Worm (Caenorhabditis elegans) whole organism, L3 larva: Measurements from ENCODE around the gene snr-4.

ENCODE experiments used
- R02D3.7 ChIP-seq: fragments of 150-350 bp; optimal IDR thresholded peaks from 2 replicates; lab custom pipeline; 2014; ENCODE audit warnings: missing biosample characterization, missing genetic modification characterization
- ZK546.5 ChIP-seq: sonication (generic microtip); optimal IDR thresholded peaks from 2 replicates; lab custom pipeline; 2017; ENCODE audit warnings: missing biosample characterization, missing genetic modification characterization
- aly-2 ChIP-seq: fragments of 150-350 bp; optimal IDR thresholded peaks from 2 replicates; lab custom pipeline; 2014; ENCODE audit warnings: missing biosample characterization, missing genetic modification characterization
- ceh-16 ChIP-seq: sonication (generic microtip); optimal IDR thresholded peaks from 2 replicates; lab custom pipeline; 2017; ENCODE audit warnings: missing biosample characterization, missing genetic modification characterization
- ceh-82 ChIP-seq: fragments of 150-350 bp; optimal IDR thresholded peaks from 2 replicates; lab custom pipeline; 2014; ENCODE audit warnings: missing biosample characterization, missing genetic modification characterization
- ceh-9 ChIP-seq: sonication (generic microtip); optimal IDR thresholded peaks from 2 replicates; lab custom pipeline; 2018; ENCODE audit warnings: missing biosample characterization, missing genetic modification characterization
- daf-12 ChIP-seq: fragments of 150-350 bp; optimal IDR thresholded peaks from 2 replicates; lab custom pipeline; 2014; ENCODE audit warnings: missing biosample characterization, missing genetic modification reagents, missing genetic modification characterization
- egl-27 ChIP-seq: sonication (generic microtip); optimal IDR thresholded peaks from 4 replicates; lab custom pipeline; 2017; ENCODE audit warnings: missing biosample characterization, missing genetic modification reagents, missing genetic modification characterization
- egl-5 ChIP-seq: fragments of 150-350 bp; optimal IDR thresholded peaks from 2 replicates; lab custom pipeline; 2017; ENCODE audit warnings: missing biosample characterization, missing genetic modification reagents, missing genetic modification characterization, inconsistent platforms
- elt-1 ChIP-seq: fragments of 150-350 bp; optimal IDR thresholded peaks from 2 replicates; lab custom pipeline; 2014; ENCODE audit warnings: missing biosample characterization, missing genetic modification characterization
- elt-2 ChIP-seq: sonication (generic microtip); optimal IDR thresholded peaks from 2 replicates; lab custom pipeline; 2016; ENCODE audit warnings: missing genetic modification reagents, mild to moderate bottlenecking, missing genetic modification characterization, missing compliant biosample characterization
- eor-1 ChIP-seq, 2 experiments: fragments of 150-350 bp; optimal IDR thresholded peaks; 2 replicates each; lab custom pipeline; 2014 to 2018; ENCODE audit warnings: missing biosample characterization in 2 of 2, missing genetic modification characterization in 2 of 2
- fkh-10 ChIP-seq: sonication (generic microtip); optimal IDR thresholded peaks from 2 replicates; lab custom pipeline; 2017; ENCODE audit warnings: missing biosample characterization, missing genetic modification reagents, missing genetic modification characterization
- fkh-2 ChIP-seq: fragments of 150-350 bp; optimal IDR thresholded peaks from 2 replicates; lab custom pipeline; 2014; ENCODE audit warnings: missing biosample characterization, missing genetic modification reagents, missing genetic modification characterization
- fos-1 ChIP-seq: fragments of 150-350 bp; optimal IDR thresholded peaks from 2 replicates; lab custom pipeline; 2014; ENCODE audit warnings: missing biosample characterization, missing genetic modification characterization
- hmg-11 ChIP-seq: sonication (generic microtip); optimal IDR thresholded peaks from 2 replicates; lab custom pipeline; 2016; ENCODE audit warnings: missing genetic modification characterization, missing compliant biosample characterization
- jun-1 ChIP-seq: fragments of 150-350 bp; optimal IDR thresholded peaks from 2 replicates; lab custom pipeline; 2014; ENCODE audit warnings: missing biosample characterization, missing genetic modification reagents, missing genetic modification characterization
- lsy-12 ChIP-seq: sonication (generic microtip); optimal IDR thresholded peaks from 2 replicates; lab custom pipeline; 2016; ENCODE audit warnings: mild to moderate bottlenecking, missing genetic modification characterization, missing compliant biosample characterization
- mdl-1 ChIP-seq: fragments of 150-350 bp; optimal IDR thresholded peaks from 2 replicates; lab custom pipeline; 2014; ENCODE audit warnings: missing biosample characterization, missing genetic modification characterization
- nhr-11 ChIP-seq: fragments of 150-350 bp; optimal IDR thresholded peaks from 2 replicates; lab custom pipeline; 2014; ENCODE audit warnings: missing biosample characterization, missing genetic modification characterization
- nhr-12 ChIP-seq: fragments of 150-350 bp; optimal IDR thresholded peaks from 2 replicates; lab custom pipeline; 2014; ENCODE audit warnings: missing biosample characterization, missing genetic modification characterization
- nhr-23 ChIP-seq: fragments of 150-350 bp; optimal IDR thresholded peaks from 2 replicates; lab custom pipeline; 2014; ENCODE audit warnings: missing biosample characterization, missing genetic modification reagents, missing genetic modification characterization
- nhr-237 ChIP-seq: fragments of 150-350 bp; optimal IDR thresholded peaks from 2 replicates; lab custom pipeline; 2014; ENCODE audit warnings: missing biosample characterization, missing genetic modification characterization
- nhr-25 ChIP-seq: sonication (generic microtip); optimal IDR thresholded peaks from 2 replicates; lab custom pipeline; 2017; ENCODE audit warnings: missing biosample characterization, missing genetic modification characterization
- nhr-28 ChIP-seq: fragments of 150-350 bp; optimal IDR thresholded peaks from 2 replicates; lab custom pipeline; 2014; ENCODE audit warnings: missing biosample characterization, missing genetic modification characterization
- nhr-43 ChIP-seq: sonication (generic microtip); optimal IDR thresholded peaks from 2 replicates; lab custom pipeline; 2016; ENCODE audit warnings: mild to moderate bottlenecking, missing genetic modification characterization, missing compliant biosample characterization; ENCODE audit not compliant: poor library complexity, severe bottlenecking
- nhr-67 ChIP-seq: fragments of 150-350 bp; optimal IDR thresholded peaks from 2 replicates; lab custom pipeline; 2014; ENCODE audit warnings: missing biosample characterization, missing genetic modification characterization
- nhr-76 ChIP-seq: fragments of 150-350 bp; sonication (generic microtip); optimal IDR thresholded peaks from 5 replicates; lab custom pipeline; 2014; ENCODE audit warnings: missing biosample characterization, missing genetic modification characterization
- nhr-77 ChIP-seq: fragments of 150-350 bp; optimal IDR thresholded peaks from 2 replicates; lab custom pipeline; 2014; ENCODE audit warnings: missing biosample characterization, missing genetic modification characterization
- pha-4 ChIP-seq: fragments of 150-350 bp; optimal IDR thresholded peaks from 2 replicates; lab custom pipeline; 2014; ENCODE audit warnings: missing biosample characterization, missing genetic modification reagents, missing genetic modification characterization
- pqm-1 ChIP-seq: fragments of 150-350 bp; optimal IDR thresholded peaks from 2 replicates; lab custom pipeline; 2017; ENCODE audit warnings: missing biosample characterization, missing genetic modification characterization, inconsistent platforms
- sea-2 ChIP-seq: fragments of 150-350 bp; sonication (generic microtip); optimal IDR thresholded peaks from 4 replicates; lab custom pipeline; 2014; ENCODE audit warnings: missing biosample characterization, missing genetic modification reagents, missing genetic modification characterization
- skn-1 ChIP-seq: fragments of 150-350 bp; optimal IDR thresholded peaks from 2 replicates; lab custom pipeline; 2014; ENCODE audit warnings: missing biosample characterization, missing genetic modification characterization
- snpc-4 ChIP-seq: fragments of 150-350 bp; optimal IDR thresholded peaks from 2 replicates; lab custom pipeline; 2014; ENCODE audit warnings: missing biosample characterization, missing genetic modification characterization
- tbx-2 ChIP-seq: sonication (generic microtip); optimal IDR thresholded peaks from 2 replicates; lab custom pipeline; 2016; ENCODE audit warnings: mild to moderate bottlenecking, missing genetic modification characterization, missing compliant biosample characterization
- unc-39 ChIP-seq: sonication (generic microtip); optimal IDR thresholded peaks from 4 replicates; lab custom pipeline; 2017; ENCODE audit warnings: missing biosample characterization, missing genetic modification characterization
- unc-62 ChIP-seq: fragments of 150-350 bp; sonication (generic microtip); optimal IDR thresholded peaks from 4 replicates; lab custom pipeline; 2014; ENCODE audit warnings: missing biosample characterization, missing genetic modification reagents, missing genetic modification characterization
- zag-1 ChIP-seq: fragments of 150-350 bp; optimal IDR thresholded peaks from 2 replicates; lab custom pipeline; 2014; ENCODE audit warnings: missing biosample characterization, missing genetic modification characterization
- ztf-11 ChIP-seq: fragments of 150-350 bp; optimal IDR thresholded peaks from 2 replicates; lab custom pipeline; 2014; ENCODE audit warnings: missing biosample characterization, missing genetic modification characterization
- ztf-4 ChIP-seq: fragments of 150-350 bp; optimal IDR thresholded peaks from 2 replicates; lab custom pipeline; 2014; ENCODE audit warnings: missing biosample characterization, missing genetic modification characterization

Gene snr-4

DNA sequence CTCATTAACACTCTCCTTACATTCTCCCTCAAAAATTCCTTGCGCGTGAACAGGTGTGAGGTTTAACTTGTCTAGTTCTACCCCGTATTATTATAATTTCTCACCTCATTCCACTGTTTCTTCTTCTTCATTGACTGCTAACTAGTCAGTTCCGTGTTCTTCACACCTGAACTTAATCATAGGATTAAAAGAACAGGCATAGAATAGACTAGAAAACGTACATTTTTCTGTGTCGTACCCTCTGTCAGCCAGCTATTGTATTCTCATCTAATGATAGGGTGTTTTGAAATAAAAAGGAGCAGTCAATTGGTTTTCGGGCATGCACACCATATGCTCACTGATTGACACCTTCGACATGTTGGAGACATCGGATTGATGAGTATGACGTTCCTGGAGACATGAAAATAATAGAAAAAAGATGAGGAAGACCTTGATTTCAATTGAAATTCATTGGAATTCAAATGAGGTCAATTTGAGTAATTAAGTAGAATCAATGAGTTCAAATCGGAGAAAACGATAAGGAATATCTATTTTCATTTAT lies 32.0 kb downstream of the snr-4 start:
- no peak for TF ChIP-seq pqm-1 (tag; lab: Kevin White, UChicago)
- TF ChIP-seq ceh-82 (tag; lab: Kevin White, UChicago): no peak
- no peak for TF ChIP-seq nhr-67 (tag; lab: Kevin White, UChicago)
- TF ChIP-seq elt-1: no peak
- TF ChIP-seq nhr-76 (tag; lab: Kevin White, UChicago): no peak
- no peak for TF ChIP-seq fkh-2 (tag; lab: Kevin White, UChicago)
- TF ChIP-seq nhr-23 (tag; lab: Kevin White, UChicago): no peak
- TF ChIP-seq ceh-16 (tag; lab: Kevin White, UChicago): no peak
- TF ChIP-seq ceh-9: no peak
- TF ChIP-seq unc-62 (GFP tag; lab: Kevin White, UChicago): no peak
- TF ChIP-seq skn-1 (tag; lab: Kevin White, UChicago): no peak
- no peak for TF ChIP-seq eor-1 (tag; optimal IDR thresholded peaks at IDR 0.05; lab: Kevin White, UChicago)
- no peak for TF ChIP-seq ztf-4 (tag; lab: Kevin White, UChicago)
- TF ChIP-seq unc-39 (tag; lab: Kevin White, UChicago): no peak

DNA sequence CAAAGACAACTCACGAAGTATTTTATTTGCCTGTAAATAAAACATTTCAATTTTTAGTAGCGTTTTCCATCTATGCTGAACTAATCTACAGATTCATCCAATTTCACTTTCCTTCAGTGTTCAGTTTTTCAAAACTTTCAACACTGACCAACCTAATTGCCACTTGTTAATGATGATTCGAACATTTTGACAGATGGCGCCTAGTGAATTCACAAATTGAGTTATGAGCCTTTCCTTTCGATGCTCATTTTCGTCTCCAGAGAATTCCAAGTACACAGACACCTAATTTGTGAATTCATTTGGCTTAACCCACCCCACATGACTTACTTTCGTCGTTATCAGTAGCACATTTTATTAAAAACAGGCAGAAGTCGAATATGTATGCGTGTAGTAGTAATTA lies 32.7 kb downstream of the snr-4 start:
- TF ChIP-seq R02D3.7 (no peak), ZK546.5 (tag; lab: Kevin White, UChicago) (no peak), lsy-12 (tag; lab: Kevin White, UChicago) (no peak), egl-27 (tag; lab: Kevin White, UChicago) (no peak), fkh-2 (tag; lab: Kevin White, UChicago) (no peak), elt-2 (tag; lab: Kevin White, UChicago) (no peak), eor-1 (tag; optimal IDR thresholded peaks at IDR 0.05; lab: Kevin White, UChicago) (no peak), pha-4 (tag; lab: Kevin White, UChicago) (no peak), zag-1 (no peak), fkh-10 (GFP tag; lab: Kevin White, UChicago) (no peak), hmg-11 (tag; lab: Kevin White, UChicago) (no peak), mdl-1 (tag; lab: Kevin White, UChicago) (no peak), fos-1 (tag; lab: Kevin White, UChicago) (no peak), sea-2 (no peak), nhr-237 (no peak), ceh-82 (tag; lab: Kevin White, UChicago) (no peak), nhr-28 (no peak), nhr-11 (no peak), pqm-1 (tag; lab: Kevin White, UChicago) (no peak)

- TF ChIP-seq ceh-9 (no peak), nhr-12 (tag; lab: Kevin White, UChicago) (no peak), tbx-2 (tag; lab: Kevin White, UChicago) (no peak), egl-5 (tag; lab: Kevin White, UChicago) (no peak), nhr-25 (tag; lab: Kevin White, UChicago) (no peak), aly-2 (tag; lab: Kevin White, UChicago) (no peak), ceh-82 (tag; lab: Kevin White, UChicago) (no peak), nhr-77 (tag; lab: Kevin White, UChicago) (no peak)
These were observed 34.1 kb downstream of the snr-4 start for ce11 chrV:11945429-11945828.

- no peak for TF ChIP-seq ceh-82 (tag; lab: Kevin White, UChicago)
- no peak for TF ChIP-seq nhr-77 (tag; lab: Kevin White, UChicago)
- no peak for TF ChIP-seq nhr-237
- TF ChIP-seq nhr-43: no peak
- TF ChIP-seq eor-1 (tag; optimal IDR thresholded peaks at IDR 0.05; lab: Kevin White, UChicago): no peak
- TF ChIP-seq ceh-9: no peak
- no peak for TF ChIP-seq ztf-11 (tag; lab: Kevin White, UChicago)
These were observed 35.8 kb downstream of the snr-4 start for ce11 chrV:11943737-11944136.

DNA sequence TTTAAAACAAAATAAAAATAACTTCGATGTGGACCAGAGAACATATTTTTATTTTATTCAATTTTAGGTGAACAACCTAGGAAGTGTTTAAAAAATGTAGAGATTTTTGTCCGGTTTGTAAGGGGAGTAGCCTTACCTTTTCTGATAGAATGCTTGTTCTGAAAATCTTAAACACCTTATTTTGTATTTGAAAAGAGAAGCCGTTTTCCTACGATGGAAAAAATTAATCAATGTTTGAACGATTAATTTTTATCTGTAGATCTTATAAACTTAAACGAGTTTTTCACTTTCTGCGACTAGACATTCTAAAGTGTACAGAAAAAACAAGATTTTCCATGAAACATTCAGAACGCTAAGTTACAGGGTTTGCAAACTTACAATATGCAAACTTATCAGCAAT lies 37.2 kb downstream of the snr-4 start, which contains the start of gene F58H1.6:
Gene F58H1.6, plus strand, starts transcription at position 301 of the 400 bp plus-strand sequence.
- TF ChIP-seq skn-1 (tag; lab: Kevin White, UChicago): no peak
- no peak for TF ChIP-seq ZK546.5 (tag; lab: Kevin White, UChicago)
- TF ChIP-seq mdl-1 (tag; lab: Kevin White, UChicago): no peak
- no peak for TF ChIP-seq daf-12 (tag; lab: Kevin White, UChicago)
- TF ChIP-seq R02D3.7: no peak
- no peak for TF ChIP-seq jun-1
- TF ChIP-seq nhr-43: no peak
- TF ChIP-seq egl-5 (tag; lab: Kevin White, UChicago): no peak
- TF ChIP-seq unc-62 (GFP tag; lab: Kevin White, UChicago): no peak
- no peak for TF ChIP-seq ceh-16 (tag; lab: Kevin White, UChicago)
- TF ChIP-seq hmg-11 (tag; lab: Kevin White, UChicago): no peak
- no peak for TF ChIP-seq snpc-4 (tag; lab: Kevin White, UChicago)
- no peak for TF ChIP-seq nhr-76 (tag; lab: Kevin White, UChicago)
- TF ChIP-seq sea-2: no peak
- no peak for TF ChIP-seq nhr-237
- TF ChIP-seq eor-1 (tag; optimal IDR thresholded peaks at IDR 0.05; lab: Kevin White, UChicago): no peak
- no peak for TF ChIP-seq ceh-82 (tag; lab: Kevin White, UChicago)
